Worm (Caenorhabditis elegans) whole organism, midembryonic: ENCODE results near the gene F56A8.8.
A peak's percentile ranks its signal among the peaks of the same experiment; 100 is the strongest.

Experiments
- T22C8.4 ChIP-seq: fragments of 200-800 bp; sonication (Bioruptor generic); IDR thresholded peaks from 2 replicates; pipeline ENCODE4 v1.3.6; 2022; ENCODE audit warnings: missing genetic modification characterization, missing compliant biosample characterization
- cog-1 ChIP-seq: sonication (generic microtip); optimal IDR thresholded peaks from 2 replicates; lab custom pipeline; 2016; ENCODE audit warnings: missing genetic modification characterization, missing compliant biosample characterization
- flt-1 ChIP-seq: fragments of 200-800 bp; sonication (Bioruptor generic); IDR thresholded peaks from 2 replicates; pipeline ENCODE4 v1.3.6; 2022; ENCODE audit warnings: missing genetic modification characterization, missing compliant biosample characterization
- klf-2 ChIP-seq: fragments of 200-800 bp; sonication (Bioruptor generic); conservative IDR thresholded peaks from 2 replicates; pipeline ENCODE4 v1.3.6; 2022; ENCODE audit warnings: missing genetic modification reagents, missing genetic modification characterization, missing compliant biosample characterization
- med-1 ChIP-seq: sonication (generic microtip); optimal IDR thresholded peaks from 2 replicates; lab custom pipeline; 2017; ENCODE audit warnings: missing genetic modification characterization, mild to moderate bottlenecking, missing compliant biosample characterization, antibody characterized with exemption, missing genetic modification reagents; ENCODE audit not compliant: insufficient read depth
- ref-1 ChIP-seq: fragments of 200-800 bp; sonication (Bioruptor generic); conservative IDR thresholded peaks from 2 replicates; pipeline ENCODE4 v1.3.6; 2022; ENCODE audit warnings: missing genetic modification reagents, missing genetic modification characterization, missing compliant biosample characterization
- tab-1 ChIP-seq: fragments of 200-800 bp; sonication (Bioruptor generic); IDR thresholded peaks from 2 replicates; pipeline ENCODE4 v1.3.6; 2022; ENCODE audit warnings: missing genetic modification characterization, missing compliant biosample characterization
- ztf-23 ChIP-seq: fragments of 200-800 bp; sonication (Bioruptor generic); IDR thresholded peaks from 2 replicates; pipeline ENCODE4 v1.3.6; 2022; ENCODE audit warnings: missing genetic modification reagents, missing genetic modification characterization, missing compliant biosample characterization
- ztf-29 ChIP-seq: fragments of 200-800 bp; sonication (Bioruptor generic); IDR thresholded peaks from 2 replicates; pipeline ENCODE4 v1.3.6; 2022; ENCODE audit warnings: missing genetic modification reagents, missing genetic modification characterization, missing compliant biosample characterization

F56A8.8 gene

ce11 chrIII:13265566-13265965 lies 20.0 kb upstream of the F56A8.8 start, which contains the start of gene F56A8.5:
F56A8.5 (plus strand) TSS chrIII:13265866.
- TF ChIP-seq klf-2 (GFP tag; lab: Robert Waterston, UW) (no peak), med-1 (GFP tag; lab: Kevin White, UChicago) (no peak)

- no peak for TF ChIP-seq ztf-23 (GFP tag; lab: Robert Waterston, UW)
- TF ChIP-seq ztf-29 (GFP tag; lab: Robert Waterston, UW): no peak
- TF ChIP-seq klf-2 (GFP tag; lab: Robert Waterston, UW): no peak
- no peak for TF ChIP-seq T22C8.4
- no peak for TF ChIP-seq ref-1 (GFP tag; lab: Robert Waterston, UW)
- no peak for TF ChIP-seq cog-1
- TF ChIP-seq flt-1 (GFP tag; lab: Robert Waterston, UW): no peak
- no peak for TF ChIP-seq tab-1
- no peak for TF ChIP-seq med-1 (GFP tag; lab: Kevin White, UChicago)
These were observed 18.5 kb upstream of the F56A8.8 start for ce11 chrIII:13267046-13267445.

- peak; percentile 73 for TF ChIP-seq T22C8.4
- peak; percentile 73; the same call in 1 of the 2 replicates for TF ChIP-seq tab-1
- TF ChIP-seq med-1 (GFP tag; lab: Kevin White, UChicago): peak; percentile 89
- TF ChIP-seq ztf-29 (GFP tag; lab: Robert Waterston, UW): 0 out of 2 replicates have a peak, but pooled peaks have one; percentile 25
- peak; percentile 88 for TF ChIP-seq flt-1 (GFP tag; lab: Robert Waterston, UW)
- TF ChIP-seq cog-1: peak; percentile 45
- peak; percentile 83 for TF ChIP-seq ztf-23 (GFP tag; lab: Robert Waterston, UW)
- 0 out of 2 replicates have a peak, but pooled peaks have one; percentile 23 for TF ChIP-seq ref-1 (GFP tag; lab: Robert Waterston, UW)
- 0 out of 2 replicates have a peak, but pooled peaks have one; percentile 44 for TF ChIP-seq klf-2 (GFP tag; lab: Robert Waterston, UW)
These were observed 16.7 kb upstream of the F56A8.8 start, which contains the start of gene cpf-2 for ce11 chrIII:13268856-13269255. cpf-2 (minus strand) TSS chrIII:13268883.

- TF ChIP-seq klf-2 (GFP tag; lab: Robert Waterston, UW): no peak
- no peak for TF ChIP-seq flt-1 (GFP tag; lab: Robert Waterston, UW)
- no peak for TF ChIP-seq ztf-23 (GFP tag; lab: Robert Waterston, UW)
- no peak for TF ChIP-seq ref-1 (GFP tag; lab: Robert Waterston, UW)
- TF ChIP-seq T22C8.4: no peak
- no peak for TF ChIP-seq med-1 (GFP tag; lab: Kevin White, UChicago)
- no peak for TF ChIP-seq ztf-29 (GFP tag; lab: Robert Waterston, UW)
- TF ChIP-seq cog-1: no peak
- TF ChIP-seq tab-1: no peak
These were observed 14.6 kb upstream of the F56A8.8 start for ce11 chrIII:13270896-13271295.

- TF ChIP-seq ref-1 (GFP tag; lab: Robert Waterston, UW) (no peak), klf-2 (GFP tag; lab: Robert Waterston, UW) (no peak), tab-1 (no peak), T22C8.4 (no peak), ztf-29 (GFP tag; lab: Robert Waterston, UW) (no peak), med-1 (GFP tag; lab: Kevin White, UChicago) (no peak), cog-1 (no peak), flt-1 (GFP tag; lab: Robert Waterston, UW) (no peak), ztf-23 (GFP tag; lab: Robert Waterston, UW) (no peak)
These were observed 13.3 kb upstream of the F56A8.8 start for ce11 chrIII:13272227-13272626.

- TF ChIP-seq ztf-29 (GFP tag; lab: Robert Waterston, UW): no peak
- no peak for TF ChIP-seq ztf-23 (GFP tag; lab: Robert Waterston, UW)
- TF ChIP-seq T22C8.4: no peak
- no peak for TF ChIP-seq flt-1 (GFP tag; lab: Robert Waterston, UW)
- TF ChIP-seq med-1 (GFP tag; lab: Kevin White, UChicago): no peak
- TF ChIP-seq tab-1: no peak
- no peak for TF ChIP-seq cog-1
- TF ChIP-seq ref-1 (GFP tag; lab: Robert Waterston, UW): no peak
- no peak for TF ChIP-seq klf-2 (GFP tag; lab: Robert Waterston, UW)
These were observed 12.7 kb upstream of the F56A8.8 start for ce11 chrIII:13272788-13273187.

ce11 chrIII:13275784-13276183 lies 9.7 kb upstream of the F56A8.8 start:
- TF ChIP-seq ztf-29 (GFP tag; lab: Robert Waterston, UW) (no peak), cog-1 (no peak), tab-1 (no peak), med-1 (GFP tag; lab: Kevin White, UChicago) (no peak), klf-2 (GFP tag; lab: Robert Waterston, UW) (no peak), flt-1 (GFP tag; lab: Robert Waterston, UW) (no peak), ztf-23 (GFP tag; lab: Robert Waterston, UW) (no peak; the same call in 1 of the 2 replicates), ref-1 (GFP tag; lab: Robert Waterston, UW) (no peak), T22C8.4 (no peak)

ce11 chrIII:13276958-13277357 lies 8.6 kb upstream of the F56A8.8 start, which contains the start of gene unc-64:
unc-64 (plus strand) TSS chrIII:13277258.
- no peak for TF ChIP-seq cog-1
- TF ChIP-seq ref-1 (GFP tag; lab: Robert Waterston, UW): no peak
- TF ChIP-seq tab-1: no peak

ce11 chrIII:13277881-13278500 lies 7.5 kb upstream of the F56A8.8 start:
- 0 out of 2 replicates have a peak, but pooled peaks have one; percentile 18 for TF ChIP-seq klf-2 (GFP tag; lab: Robert Waterston, UW)
- no peak for TF ChIP-seq tab-1
- TF ChIP-seq ztf-29 (GFP tag; lab: Robert Waterston, UW): no peak

- TF ChIP-seq tab-1: peak; percentile 34; the same call in 1 of the 2 replicates
- peak; percentile 86 for TF ChIP-seq ztf-23 (GFP tag; lab: Robert Waterston, UW)
- peak; percentile 67 for TF ChIP-seq flt-1 (GFP tag; lab: Robert Waterston, UW)
- TF ChIP-seq med-1 (GFP tag; lab: Kevin White, UChicago): peak; percentile 48
- TF ChIP-seq klf-2 (GFP tag; lab: Robert Waterston, UW): peak; percentile 77
These were observed 7.5 kb downstream of the F56A8.8 start, which contains the start of gene set-25 for ce11 chrIII:13292971-13293514. set-25 (minus strand) TSS chrIII:13293090.
